Worm (Caenorhabditis elegans) whole organism, late embryonic: ENCODE results near the gene srxa-6.

Experiments
- ceh-14 ChIP-seq: sonication (generic microtip); optimal IDR thresholded peaks from 2 replicates; lab custom pipeline; 2016; ENCODE audit warnings: missing genotype, missing genetic modification characterization, missing compliant biosample characterization
- ceh-34 ChIP-seq: sonication (generic microtip); optimal IDR thresholded peaks from 2 replicates; lab custom pipeline; 2016; ENCODE audit warnings: mild to moderate bottlenecking, missing genetic modification characterization, missing compliant biosample characterization
- ets-4 ChIP-seq: sonication (generic microtip); optimal IDR thresholded peaks from 2 replicates; lab custom pipeline; 2016; ENCODE audit warnings: missing genetic modification characterization, missing compliant biosample characterization
- hlh-30 ChIP-seq: sonication (generic microtip); optimal IDR thresholded peaks from 2 replicates; lab custom pipeline; 2017; ENCODE audit warnings: antibody characterized with exemption, missing genetic modification characterization, missing compliant biosample characterization; ENCODE audit not compliant: insufficient read depth
- lim-6 ChIP-seq: sonication (generic microtip); optimal IDR thresholded peaks from 2 replicates; lab custom pipeline; 2016; ENCODE audit warnings: missing genetic modification characterization, missing compliant biosample characterization
- pqm-1 ChIP-seq: sonication (generic microtip); optimal IDR thresholded peaks from 2 replicates; lab custom pipeline; 2016; ENCODE audit warnings: missing genetic modification characterization, missing compliant biosample characterization
- sdc-2 ChIP-seq: sonication (generic microtip); optimal IDR thresholded peaks from 2 replicates; lab custom pipeline; 2016; ENCODE audit warnings: missing genotype, missing genetic modification characterization, missing compliant biosample characterization
- tbx-2 ChIP-seq: sonication (generic microtip); optimal IDR thresholded peaks from 2 replicates; lab custom pipeline; 2016; ENCODE audit warnings: missing genetic modification characterization, missing compliant biosample characterization
- unc-55 ChIP-seq: sonication (generic microtip); optimal IDR thresholded peaks from 2 replicates; lab custom pipeline; 2017; ENCODE audit warnings: missing biosample characterization, missing genetic modification reagents, missing genetic modification characterization

ce11 chrV:20685383-20685782 lies 49.4 kb upstream of the srxa-6 start, which contains the start of gene klf-2:
- no peak for TF ChIP-seq unc-55 (GFP tag; lab: Kevin White, UChicago)
- no peak for TF ChIP-seq ceh-14 (tag; lab: Kevin White, UChicago)
- no peak for TF ChIP-seq ets-4 (tag; lab: Kevin White, UChicago)
- TF ChIP-seq sdc-2 (tag; lab: Kevin White, UChicago): no peak
- no peak for TF ChIP-seq hlh-30 (tag; lab: Kevin White, UChicago)
- TF ChIP-seq lim-6 (tag; lab: Kevin White, UChicago): no peak
- TF ChIP-seq ceh-34 (tag; lab: Kevin White, UChicago): no peak
- no peak for TF ChIP-seq pqm-1 (tag; lab: Kevin White, UChicago)
- TF ChIP-seq tbx-2 (tag; lab: Kevin White, UChicago): no peak
